Fruit fly (Drosophila melanogaster) whole organism, adult: ENCODE results near the gene CG12099.

Experiments
- CG11617 ChIP-seq: fragments of 200-800 bp; sonication (Bioruptor generic); optimal IDR thresholded peaks from 2 replicates; lab custom pipeline; 2017; ENCODE audit warnings: mild to moderate bottlenecking, missing biosample characterization, missing genetic modification reagents, missing genetic modification characterization
- CG12768 ChIP-seq: fragments of 200-800 bp; sonication (Bioruptor generic); optimal IDR thresholded peaks from 2 replicates; lab custom pipeline; 2017; ENCODE audit warnings: missing biosample characterization, missing genetic modification characterization, mild to moderate bottlenecking, moderate library complexity, missing genetic modification reagents
- CG14711 ChIP-seq: fragments of 200-800 bp; sonication (Bioruptor generic); optimal IDR thresholded peaks from 2 replicates; lab custom pipeline; 2018; ENCODE audit warnings: missing biosample characterization, mild to moderate bottlenecking, missing genetic modification characterization, moderate library complexity
- CG1620 ChIP-seq: fragments of 200-800 bp; sonication (Bioruptor generic); optimal IDR thresholded peaks from 2 replicates; lab custom pipeline; 2016; ENCODE audit warnings: missing biosample characterization, missing genetic modification characterization
- CG33017 ChIP-seq: fragments of 200-800 bp; sonication (Bioruptor generic); optimal IDR thresholded peaks from 2 replicates; lab custom pipeline; 2018; ENCODE audit warnings: missing biosample characterization, mild to moderate bottlenecking, missing genetic modification characterization, moderate library complexity
- CG5204 ChIP-seq: fragments of 200-800 bp; sonication (Bioruptor generic); optimal IDR thresholded peaks from 2 replicates; lab custom pipeline; 2016; ENCODE audit warnings: missing biosample characterization, missing genetic modification characterization
- CG7045 ChIP-seq: fragments of 200-800 bp; sonication (Bioruptor generic); optimal IDR thresholded peaks from 2 replicates; lab custom pipeline; 2017; ENCODE audit warnings: missing biosample characterization, mild to moderate bottlenecking, missing genetic modification characterization
- CG7101 ChIP-seq: fragments of 200-800 bp; sonication (Bioruptor generic); optimal IDR thresholded peaks from 2 replicates; lab custom pipeline; 2018; ENCODE audit warnings: missing biosample characterization, mild to moderate bottlenecking, missing genetic modification characterization, moderate library complexity
- Clk ChIP-seq: fragments of 200-800 bp; sonication (Bioruptor generic); optimal IDR thresholded peaks from 2 replicates; lab custom pipeline; 2017; ENCODE audit warnings: missing biosample characterization, missing genetic modification characterization
- Crg-1 ChIP-seq: fragments of 200-800 bp; sonication (Bioruptor generic); optimal IDR thresholded peaks from 2 replicates; lab custom pipeline; 2016; ENCODE audit warnings: missing biosample characterization, missing genetic modification characterization
- Hr96 ChIP-seq: fragments of 200-800 bp; sonication (Bioruptor generic); optimal IDR thresholded peaks from 2 replicates; lab custom pipeline; 2016; ENCODE audit warnings: missing biosample characterization, missing genetic modification characterization
- Mnt ChIP-seq: fragments of 200-800 bp; sonication (Bioruptor generic); optimal IDR thresholded peaks from 2 replicates; lab custom pipeline; 2016; ENCODE audit warnings: missing biosample characterization, mild to moderate bottlenecking, missing genetic modification characterization
- bab1 ChIP-seq: fragments of 200-800 bp; sonication (Bioruptor generic); optimal IDR thresholded peaks from 3 replicates; lab custom pipeline; 2019; ENCODE audit warnings: missing biosample characterization, mild to moderate bottlenecking, missing genetic modification characterization, moderate library complexity
- cic ChIP-seq: fragments of 200-800 bp; sonication (Bioruptor generic); optimal IDR thresholded peaks from 2 replicates; lab custom pipeline; 2017; ENCODE audit warnings: missing biosample characterization, mild to moderate bottlenecking, missing genetic modification characterization, moderate library complexity
- cnc ChIP-seq, 2 experiments: fragments of >200 bp; optimal IDR thresholded peaks; 2 replicates each; lab custom pipeline; 2017
- kay ChIP-seq: fragments of 200-800 bp; sonication (Bioruptor generic); peaks from one replicate; lab custom pipeline; 2016; ENCODE audit warnings: missing biosample characterization, missing genetic modification characterization, borderline replicate concordance
- ovo ChIP-seq: fragments of 200-800 bp; sonication (Bioruptor generic); optimal IDR thresholded peaks from 2 replicates; lab custom pipeline; 2016; ENCODE audit warnings: missing biosample characterization, missing genetic modification characterization
- pad ChIP-seq: fragments of 200-800 bp; sonication (Bioruptor generic); optimal IDR thresholded peaks from 3 replicates; lab custom pipeline; 2017; ENCODE audit warnings: missing biosample characterization, missing genetic modification characterization, mild to moderate bottlenecking, moderate library complexity, missing genetic modification reagents
- tj ChIP-seq: fragments of 200-800 bp; sonication (Bioruptor generic); optimal IDR thresholded peaks from 3 replicates; lab custom pipeline; 2017; ENCODE audit warnings: missing biosample characterization, mild to moderate bottlenecking, missing genetic modification characterization, moderate library complexity
- toe ChIP-seq: fragments of 200-800 bp; sonication (Bioruptor generic); optimal IDR thresholded peaks from 2 replicates; lab custom pipeline; 2016; ENCODE audit warnings: missing biosample characterization, missing genetic modification characterization

Gene CG12099

DNA sequence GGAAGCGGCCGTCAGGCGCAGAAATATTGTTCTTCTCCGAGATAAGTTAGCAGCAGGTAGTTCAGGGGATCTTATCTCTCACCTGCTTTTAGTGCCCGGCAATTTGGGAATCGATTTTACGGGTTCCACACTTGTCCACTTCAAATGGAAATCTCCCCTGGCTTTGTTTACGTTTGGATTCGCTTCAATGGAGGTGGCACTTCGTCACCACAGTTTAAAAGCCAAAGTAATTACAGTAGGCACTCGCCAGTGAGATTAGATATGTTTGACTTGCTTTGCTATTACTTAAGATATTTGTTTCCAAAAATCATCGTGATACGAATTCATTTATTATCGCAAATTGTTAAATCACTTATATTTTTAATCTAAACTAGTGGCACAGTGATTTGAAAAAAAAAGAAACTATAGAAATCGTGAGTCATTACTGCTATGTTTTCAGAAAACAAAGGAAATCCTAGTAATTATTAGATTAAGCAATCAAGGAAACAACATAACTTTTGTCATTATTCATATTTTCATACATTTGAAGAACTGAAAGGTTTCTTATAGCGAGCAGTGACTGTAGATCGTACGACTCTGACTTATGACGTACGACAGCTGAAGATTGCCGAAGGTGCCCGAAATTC is 9.8 kb downstream of the CG12099 start:
- TF ChIP-seq CG33017 (tag; lab: Kevin White, UChicago) (peak; percentile 82), tj (GFP tag; lab: Kevin White, UChicago) (peak; percentile 47), Mnt (GFP tag; lab: Kevin White, UChicago) (peak; percentile 31), cic (peak; percentile 94), CG11617 (GFP tag; lab: Kevin White, UChicago) (peak; percentile 80), CG12768 (peak; percentile 92), CG7101 (tag; lab: Kevin White, UChicago) (peak; percentile 75), Crg-1 (GFP tag; lab: Kevin White, UChicago) (peak; percentile 17), kay (GFP tag; lab: Kevin White, UChicago) (peak; percentile 97), CG5204 (GFP tag; lab: Kevin White, UChicago) (peak; percentile 82), toe (peak; percentile 78), Clk (GFP tag; lab: Kevin White, UChicago) (no peak), pad (peak; percentile 55), bab1 (peak; percentile 70), Hr96 (GFP tag; lab: Kevin White, UChicago) (peak; percentile 63), CG1620 (no peak), ovo (GFP tag; lab: Kevin White, UChicago) (peak; percentile 6), CG7045 (GFP tag; lab: Kevin White, UChicago) (peak; percentile 76), CG14711 (tag; lab: Kevin White, UChicago) (peak; percentile 50), cnc (optimal IDR thresholded peaks at IDR 0.05; lab: Kevin White, UChicago) (no peak)

DNA sequence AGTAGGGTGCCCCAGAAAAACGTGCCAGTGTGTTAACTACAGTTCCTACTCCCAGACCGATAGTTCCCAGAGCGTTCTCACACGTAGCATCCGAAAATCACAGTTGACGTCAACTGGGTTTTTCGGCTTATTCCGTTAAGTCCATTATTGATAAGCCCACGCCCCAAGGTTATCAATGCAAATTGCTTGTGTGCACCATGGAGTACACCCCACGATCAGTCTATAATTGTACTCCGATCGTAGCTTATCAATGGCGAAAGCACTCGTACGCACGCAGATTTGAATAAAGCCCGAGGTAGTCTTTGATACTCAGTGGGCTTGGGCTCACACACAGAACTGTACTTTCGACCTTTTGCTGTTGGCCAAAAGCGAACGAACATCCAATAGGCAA is 11.2 kb downstream of the CG12099 start:
- no peak for TF ChIP-seq CG11617 (GFP tag; lab: Kevin White, UChicago)

DNA sequence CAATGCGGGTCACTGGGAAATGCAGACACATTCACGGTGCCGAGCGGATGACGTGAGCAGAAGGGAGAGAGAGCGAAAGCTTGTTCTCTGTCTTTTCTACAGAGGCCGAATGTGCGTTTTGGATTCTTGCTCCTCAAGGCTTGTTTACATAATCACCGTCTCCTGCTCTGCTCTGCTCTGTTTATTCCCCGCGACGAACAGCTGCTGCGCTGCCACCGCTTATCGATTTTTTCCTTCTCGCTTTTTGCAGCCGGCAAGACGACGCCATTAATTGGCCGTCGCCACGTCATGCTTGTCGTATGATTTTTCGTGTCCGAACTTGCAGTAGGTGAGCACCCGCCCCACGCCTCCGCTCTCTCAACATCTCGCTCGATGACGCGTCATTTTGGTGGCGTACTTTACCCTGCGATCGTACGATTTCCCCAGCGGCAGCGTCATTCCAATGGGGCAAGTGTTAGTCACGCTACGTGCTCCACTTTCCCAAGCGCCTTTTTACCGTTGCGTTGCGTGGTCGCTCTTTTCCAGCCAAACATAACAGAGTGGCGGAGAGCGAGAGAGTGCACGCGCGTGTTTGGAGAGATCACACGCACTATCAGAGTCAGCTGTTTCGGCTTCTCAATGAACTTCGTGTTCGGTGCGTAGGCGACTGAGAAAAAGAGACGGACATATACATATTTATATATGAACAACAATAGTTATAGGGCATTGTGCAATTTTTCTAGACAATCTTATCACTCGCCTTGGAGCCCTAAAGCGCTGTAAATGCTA is 11.8 kb downstream of the CG12099 start:
- peak; percentile 40 for TF ChIP-seq Hr96 (GFP tag; lab: Kevin White, UChicago)
- TF ChIP-seq CG14711 (tag; lab: Kevin White, UChicago): peak; percentile 66
- TF ChIP-seq CG12768: peak; percentile 92
- TF ChIP-seq CG5204 (GFP tag; lab: Kevin White, UChicago): no peak
- peak; percentile 48 for TF ChIP-seq CG7101 (tag; lab: Kevin White, UChicago)
- no peak for TF ChIP-seq toe
- TF ChIP-seq CG7045 (GFP tag; lab: Kevin White, UChicago): peak; percentile 88
- no peak for TF ChIP-seq Clk (GFP tag; lab: Kevin White, UChicago)
- no peak for TF ChIP-seq kay (GFP tag; lab: Kevin White, UChicago)
- TF ChIP-seq ovo (GFP tag; lab: Kevin White, UChicago): peak; percentile 70
- peak; percentile 92 for TF ChIP-seq pad
- TF ChIP-seq CG11617 (GFP tag; lab: Kevin White, UChicago): peak; percentile 42
- TF ChIP-seq cic: peak; percentile 47
- peak; percentile 91 for TF ChIP-seq bab1
- peak; percentile 49 for TF ChIP-seq tj (GFP tag; lab: Kevin White, UChicago)
- TF ChIP-seq CG33017 (tag; lab: Kevin White, UChicago): peak; percentile 45
- peak in 1 of 2 experiments; percentile 6 for TF ChIP-seq cnc (optimal IDR thresholded peaks at IDR 0.05; lab: Kevin White, UChicago)
- TF ChIP-seq CG1620: peak; percentile 56
- peak; percentile 19 for TF ChIP-seq Crg-1 (GFP tag; lab: Kevin White, UChicago)
- TF ChIP-seq Mnt (GFP tag; lab: Kevin White, UChicago): peak; percentile 32

DNA sequence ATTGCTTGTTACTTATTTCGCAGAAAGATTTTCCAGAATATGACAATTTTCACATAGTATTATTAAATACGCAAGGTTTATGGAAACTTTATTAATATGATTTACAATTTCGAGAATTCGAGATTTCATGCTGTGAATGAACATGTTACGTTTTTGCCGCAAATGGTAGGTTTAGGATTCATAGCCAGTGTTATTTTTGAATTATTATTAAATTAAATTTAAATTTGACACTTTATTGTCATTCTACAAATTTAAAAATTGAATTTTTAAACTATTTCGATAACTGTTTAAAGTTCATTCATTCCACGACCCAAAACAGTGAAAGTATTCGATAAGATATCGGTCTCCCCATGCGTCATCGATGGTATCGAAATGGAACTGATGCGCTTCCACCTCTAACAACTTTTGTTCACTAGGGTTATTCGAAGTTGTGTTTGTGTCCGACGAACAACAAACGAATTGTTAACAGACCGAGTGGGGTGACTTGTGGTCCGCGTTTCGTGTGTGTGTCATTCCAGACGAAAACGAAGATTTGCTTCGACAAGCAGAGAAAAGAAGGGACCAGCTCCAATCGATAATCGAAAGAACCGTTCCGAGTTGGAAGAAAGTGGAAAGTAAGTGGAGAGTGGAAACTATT is 12.5 kb downstream of the CG12099 start, which contains the start of the genes CG32313 and Pcyt1:
TSS of gene CG32313 (minus strand) at position 51 of the 637 bp plus-strand sequence.
TSS of gene Pcyt1 (plus strand) at position 400 of the 637 bp plus-strand sequence.
- peak; percentile 64 for TF ChIP-seq cic
- TF ChIP-seq bab1: peak; percentile 82
- no peak for TF ChIP-seq tj (GFP tag; lab: Kevin White, UChicago)
- TF ChIP-seq ovo (GFP tag; lab: Kevin White, UChicago): no peak
- peak; percentile 53 for TF ChIP-seq CG7101 (tag; lab: Kevin White, UChicago)
- no peak for TF ChIP-seq pad
- TF ChIP-seq Mnt (GFP tag; lab: Kevin White, UChicago): peak; percentile 78
- peak; percentile 44 for TF ChIP-seq Crg-1 (GFP tag; lab: Kevin White, UChicago)
- no peak for TF ChIP-seq cnc (optimal IDR thresholded peaks at IDR 0.05; lab: Kevin White, UChicago)
- peak; percentile 31 for TF ChIP-seq CG12768
- no peak for TF ChIP-seq kay (GFP tag; lab: Kevin White, UChicago)
- TF ChIP-seq CG14711 (tag; lab: Kevin White, UChicago): peak; percentile 47
- no peak for TF ChIP-seq Clk (GFP tag; lab: Kevin White, UChicago)
- no peak for TF ChIP-seq CG1620
- peak; percentile 70 for TF ChIP-seq CG33017 (tag; lab: Kevin White, UChicago)
- TF ChIP-seq toe: no peak
- TF ChIP-seq CG7045 (GFP tag; lab: Kevin White, UChicago): no peak
- TF ChIP-seq CG11617 (GFP tag; lab: Kevin White, UChicago): no peak
- peak; percentile 46 for TF ChIP-seq Hr96 (GFP tag; lab: Kevin White, UChicago)
- TF ChIP-seq CG5204 (GFP tag; lab: Kevin White, UChicago): no peak

DNA sequence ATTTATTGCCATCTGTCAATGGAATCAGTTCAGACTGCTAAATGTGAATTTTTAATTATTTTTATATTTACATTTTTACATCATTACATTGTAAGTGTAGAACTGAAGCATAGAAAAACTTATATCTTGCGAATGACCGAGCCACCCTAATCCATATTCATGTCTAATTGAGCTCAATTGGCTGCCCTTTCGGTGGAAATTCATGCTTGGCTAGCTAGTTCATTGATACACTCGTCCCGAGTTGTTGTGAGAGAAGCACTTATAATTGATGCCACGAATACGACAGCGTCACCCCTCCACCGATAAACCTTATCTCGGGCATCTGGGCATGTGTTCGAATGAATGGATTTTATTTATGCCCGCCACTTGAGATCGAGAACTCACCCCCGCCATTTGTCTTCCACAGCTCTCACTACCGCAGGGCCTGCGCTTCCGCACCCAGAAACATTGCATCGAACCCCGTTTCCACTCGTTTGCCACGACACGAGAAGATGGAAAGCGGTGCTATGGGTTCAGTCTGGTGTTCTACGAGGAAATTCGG is 19.9 kb downstream of the CG12099 start:
- TF ChIP-seq CG7101 (tag; lab: Kevin White, UChicago): no peak
- no peak for TF ChIP-seq CG7045 (GFP tag; lab: Kevin White, UChicago)
- TF ChIP-seq cic: peak; percentile 7
